Fruit fly (Drosophila melanogaster) whole organism, embryonic: Measurements from ENCODE around the gene Dlic.

Experiments
- Awh ChIP-seq: fragments of 200-800 bp; sonication (Bioruptor generic); IDR thresholded peaks from 2 replicates; pipeline ENCODE4, ENCODE4 v1.3.6; 2022; ENCODE audit warnings: missing biosample characterization, missing genetic modification characterization
- B-H2 ChIP-seq: fragments of 200-800 bp; sonication (Bioruptor generic); optimal IDR thresholded peaks from 2 replicates; lab custom pipeline; 2018; ENCODE audit warnings: missing biosample characterization, mild to moderate bottlenecking, missing genetic modification characterization
- CG10147 ChIP-seq: fragments of 200-800 bp; sonication (Bioruptor generic); optimal IDR thresholded peaks from 2 replicates; lab custom pipeline; 2019; ENCODE audit warnings: missing biosample characterization, mild to moderate bottlenecking, missing genetic modification characterization, moderate library complexity
- CG10267 ChIP-seq: fragments of 200-800 bp; sonication (Bioruptor generic); optimal IDR thresholded peaks from 2 replicates; lab custom pipeline; 2018; ENCODE audit warnings: missing biosample characterization, mild to moderate bottlenecking, missing genetic modification characterization, moderate library complexity
- CG10321 ChIP-seq: fragments of 200-800 bp; sonication (Bioruptor generic); IDR thresholded peaks from 2 replicates; pipeline ENCODE4 v1.3.6; 2022; ENCODE audit warnings: missing biosample characterization, missing genetic modification characterization
- CG10979 ChIP-seq: fragments of 200-800 bp; sonication (Bioruptor generic); optimal IDR thresholded peaks from 2 replicates; lab custom pipeline; 2018; ENCODE audit warnings: missing biosample characterization, mild to moderate bottlenecking, missing genetic modification characterization, moderate library complexity
- CG11695 ChIP-seq: fragments of 200-800 bp; sonication (Bioruptor generic); IDR thresholded peaks from 3 replicates; pipeline ENCODE4 v1.3.6; 2022; ENCODE audit warnings: missing biosample characterization, missing genetic modification characterization
- CG12071 ChIP-seq: fragments of 200-800 bp; sonication (Bioruptor generic); optimal IDR thresholded peaks from 3 replicates; lab custom pipeline; 2018; ENCODE audit warnings: missing biosample characterization, mild to moderate bottlenecking, missing genetic modification characterization
- CG13424 ChIP-seq: fragments of 200-800 bp; sonication (Bioruptor generic); optimal IDR thresholded peaks from 2 replicates; lab custom pipeline; 2019; ENCODE audit warnings: missing biosample characterization, mild to moderate bottlenecking, missing genetic modification characterization, moderate library complexity
- CG14710 ChIP-seq: fragments of 200-800 bp; sonication (Bioruptor generic); optimal IDR thresholded peaks from 3 replicates; lab custom pipeline; 2019; ENCODE audit warnings: missing biosample characterization, mild to moderate bottlenecking, missing genetic modification characterization, moderate library complexity
- CG17359 ChIP-seq: fragments of 200-800 bp; sonication (Bioruptor generic); optimal IDR thresholded peaks from 3 replicates; lab custom pipeline; 2018; ENCODE audit warnings: missing biosample characterization, mild to moderate bottlenecking, missing genetic modification characterization, moderate library complexity
- CG18599 ChIP-seq: fragments of 200-800 bp; sonication (Bioruptor generic); optimal IDR thresholded peaks from 3 replicates; lab custom pipeline; 2017; ENCODE audit warnings: missing biosample characterization, missing genetic modification characterization, mild to moderate bottlenecking, moderate library complexity, missing genetic modification reagents
- CG2120 ChIP-seq: fragments of 200-800 bp; sonication (Bioruptor generic); optimal IDR thresholded peaks from 3 replicates; lab custom pipeline; 2016; ENCODE audit warnings: missing biosample characterization, missing genetic modification characterization
- CG2202 ChIP-seq: fragments of 200-800 bp; sonication (Bioruptor generic); optimal IDR thresholded peaks from 2 replicates; lab custom pipeline; 2018; ENCODE audit warnings: missing biosample characterization, mild to moderate bottlenecking, missing genetic modification characterization
- CG2712 ChIP-seq: fragments of 200-800 bp; optimal IDR thresholded peaks from 3 replicates; lab custom pipeline; 2019; ENCODE audit warnings: missing biosample characterization, mild to moderate bottlenecking, missing genetic modification characterization, moderate library complexity
- CG32767 ChIP-seq: fragments of 200-800 bp; sonication (Bioruptor generic); IDR thresholded peaks from 2 replicates; pipeline ENCODE4 v1.3.6; 2022; ENCODE audit warnings: missing biosample characterization, missing genetic modification characterization
- CG4424 ChIP-seq: fragments of 200-800 bp; sonication (Bioruptor generic); optimal IDR thresholded peaks from 3 replicates; lab custom pipeline; 2016; ENCODE audit warnings: missing biosample characterization, missing genetic modification characterization
- CG7987 ChIP-seq: fragments of 200-800 bp; sonication (Bioruptor generic); optimal IDR thresholded peaks from 2 replicates; lab custom pipeline; 2018; ENCODE audit warnings: missing biosample characterization, mild to moderate bottlenecking, missing genetic modification characterization, moderate library complexity
- CG8359 ChIP-seq: fragments of 200-800 bp; sonication (Bioruptor generic); optimal IDR thresholded peaks from 2 replicates; lab custom pipeline; 2017; ENCODE audit warnings: missing biosample characterization, mild to moderate bottlenecking, missing genetic modification characterization, borderline replicate concordance
- CG9817 ChIP-seq: fragments of 200-800 bp; sonication (Bioruptor generic); optimal IDR thresholded peaks from 2 replicates; lab custom pipeline; 2018; ENCODE audit warnings: missing biosample characterization, mild to moderate bottlenecking, missing genetic modification characterization, moderate library complexity
- CkIIα-i1 ChIP-seq: fragments of 200-800 bp; sonication (Bioruptor generic); IDR thresholded peaks from 2 replicates; pipeline ENCODE4 v1.3.6; 2022; ENCODE audit warnings: missing biosample characterization, missing genetic modification characterization
- Elba2 ChIP-seq: fragments of 200-800 bp; sonication (Bioruptor generic); optimal IDR thresholded peaks from 3 replicates; lab custom pipeline; 2016; ENCODE audit warnings: missing biosample characterization, missing genetic modification characterization
- MBD-R2 ChIP-seq: fragments of 200-800 bp; sonication (Bioruptor generic); IDR thresholded peaks from 2 replicates; pipeline ENCODE4 v1.3.6; 2022; ENCODE audit warnings: missing biosample characterization, missing genetic modification characterization
- Meics ChIP-seq: fragments of 200-800 bp; sonication (Bioruptor generic); optimal IDR thresholded peaks from 2 replicates; lab custom pipeline; 2017; ENCODE audit warnings: missing biosample characterization, mild to moderate bottlenecking, missing genetic modification characterization
- PHDP ChIP-seq: fragments of 200-800 bp; sonication (Bioruptor generic); optimal IDR thresholded peaks from 3 replicates; lab custom pipeline; 2018; ENCODE audit warnings: missing biosample characterization, mild to moderate bottlenecking, missing genetic modification characterization, moderate library complexity
- Rfx ChIP-seq: fragments of 200-800 bp; sonication (Bioruptor generic); IDR thresholded peaks from 2 replicates; pipeline ENCODE4 v1.3.6; 2022; ENCODE audit warnings: missing biosample characterization, missing genetic modification characterization
- TFAM ChIP-seq: fragments of 200-800 bp; sonication (Bioruptor generic); optimal IDR thresholded peaks from 2 replicates; lab custom pipeline; 2017; ENCODE audit warnings: missing biosample characterization, missing genetic modification characterization, inconsistent platforms
- ara ChIP-seq: fragments of 200-800 bp; sonication (Bioruptor generic); IDR thresholded peaks from 2 replicates; pipeline ENCODE4 v1.3.6; 2022; ENCODE audit warnings: missing biosample characterization, missing genetic modification characterization
- bcd ChIP-seq: fragments of 200-800 bp; sonication (Bioruptor generic); optimal IDR thresholded peaks from 2 replicates; lab custom pipeline; 2017; ENCODE audit warnings: missing biosample characterization, mild to moderate bottlenecking, missing genetic modification characterization
- bigmax ChIP-seq: fragments of 200-800 bp; sonication (Bioruptor generic); optimal IDR thresholded peaks from 2 replicates; lab custom pipeline; 2018; ENCODE audit warnings: missing biosample characterization, mild to moderate bottlenecking, missing genetic modification characterization
- caup ChIP-seq: fragments of 200-800 bp; sonication (Bioruptor generic); optimal IDR thresholded peaks from 3 replicates; lab custom pipeline; 2017; ENCODE audit warnings: missing biosample characterization, mild to moderate bottlenecking, missing genetic modification characterization, moderate library complexity; ENCODE audit not compliant: severe bottlenecking
- cg ChIP-seq: fragments of 200-800 bp; sonication (Bioruptor generic); optimal IDR thresholded peaks from 3 replicates; lab custom pipeline; 2019; ENCODE audit warnings: missing biosample characterization, mild to moderate bottlenecking, missing genetic modification characterization, moderate library complexity
- chif ChIP-seq, 2 experiments: fragments of 200-800 bp; sonication (Bioruptor generic); optimal IDR thresholded peaks; 3 replicates each; lab custom pipeline; 2016; ENCODE audit warnings: missing biosample characterization in 2 of 2, missing genetic modification characterization in 2 of 2
- cwo ChIP-seq: fragments of 200-800 bp; sonication (Bioruptor generic); optimal IDR thresholded peaks from 3 replicates; lab custom pipeline; 2017; ENCODE audit warnings: missing biosample characterization, missing genetic modification characterization, mild to moderate bottlenecking, moderate library complexity, missing genetic modification reagents
- danr ChIP-seq: fragments of 200-800 bp; sonication (Bioruptor generic); IDR thresholded peaks from 2 replicates; pipeline ENCODE4 v1.3.6; 2022; ENCODE audit warnings: missing biosample characterization, missing genetic modification characterization
- dmrt99B ChIP-seq: fragments of 200-800 bp; sonication (Bioruptor generic); optimal IDR thresholded peaks from 2 replicates; lab custom pipeline; 2018; ENCODE audit warnings: missing biosample characterization, mild to moderate bottlenecking, missing genetic modification characterization, moderate library complexity
- dysf ChIP-seq: fragments of 200-800 bp; sonication (Bioruptor generic); IDR thresholded peaks from 3 replicates; pipeline ENCODE4 v1.3.6; 2022; ENCODE audit warnings: missing biosample characterization, missing genetic modification characterization
- grau ChIP-seq: fragments of 200-800 bp; optimal IDR thresholded peaks from 3 replicates; lab custom pipeline; 2019; ENCODE audit warnings: missing biosample characterization, mild to moderate bottlenecking, missing genetic modification characterization, moderate library complexity
- hb ChIP-seq: fragments of 200-800 bp; sonication (Bioruptor generic); IDR thresholded peaks from 3 replicates; pipeline ENCODE4 v1.3.6; 2022; ENCODE audit warnings: missing biosample characterization, missing genetic modification characterization; ENCODE audit not compliant: partially characterized antibody
- lov ChIP-seq, 2 experiments: fragments of 200-800 bp in 1 of 2; fragments of >200 bp in 1 of 2; sonication (Bioruptor generic) in 1 of 2; IDR thresholded peaks in 1 of 2; optimal IDR thresholded peaks in 1 of 2; 2 replicates in 1 of 2; 3 replicates in 1 of 2; pipeline versions ENCODE4 v1.3.6 to Lab custom; 2017 to 2022; ENCODE audit warnings: missing biosample characterization in 1 of 2, missing genetic modification characterization in 1 of 2
- nom ChIP-seq: fragments of 200-800 bp; sonication (Bioruptor generic); optimal IDR thresholded peaks from 2 replicates; lab custom pipeline; 2017; ENCODE audit warnings: missing biosample characterization, missing genetic modification characterization, mild to moderate bottlenecking, moderate library complexity, missing genetic modification reagents
- phol ChIP-seq: fragments of 200-800 bp; sonication (Bioruptor generic); optimal IDR thresholded peaks from 3 replicates; lab custom pipeline; 2018; ENCODE audit warnings: missing biosample characterization, mild to moderate bottlenecking, missing genetic modification characterization, moderate library complexity
- ranshi ChIP-seq: fragments of 200-800 bp; sonication (Bioruptor generic); IDR thresholded peaks from 2 replicates; pipeline ENCODE4 v1.3.6; 2022; ENCODE audit warnings: missing biosample characterization, missing genetic modification characterization
- slbo ChIP-seq: fragments of 200-800 bp; sonication (Bioruptor generic); IDR thresholded peaks from 2 replicates; pipeline ENCODE4 v1.3.6; 2022; ENCODE audit warnings: missing biosample characterization, missing genetic modification characterization
- twi ChIP-seq: fragments of 200-800 bp; optimal IDR thresholded peaks from 2 replicates; lab custom pipeline; 2019; ENCODE audit warnings: missing biosample characterization, mild to moderate bottlenecking, missing genetic modification characterization, moderate library complexity

Dlic gene

dm6 chrX:11154511-11155197, 433 bp downstream of the Dlic start (continued):
- TF ChIP-seq twi (peak; percentile 22), hb (GFP tag; lab: Robert Waterston, UW) (no peak), CG4424 (GFP tag; lab: Kevin White, UChicago) (no peak), CG32767 (GFP tag; lab: Robert Waterston, UW) (0 out of 2 replicates have a peak, but pooled peaks have one; percentile 31), PHDP (tag; lab: Kevin White, UChicago) (no peak)

DNA sequence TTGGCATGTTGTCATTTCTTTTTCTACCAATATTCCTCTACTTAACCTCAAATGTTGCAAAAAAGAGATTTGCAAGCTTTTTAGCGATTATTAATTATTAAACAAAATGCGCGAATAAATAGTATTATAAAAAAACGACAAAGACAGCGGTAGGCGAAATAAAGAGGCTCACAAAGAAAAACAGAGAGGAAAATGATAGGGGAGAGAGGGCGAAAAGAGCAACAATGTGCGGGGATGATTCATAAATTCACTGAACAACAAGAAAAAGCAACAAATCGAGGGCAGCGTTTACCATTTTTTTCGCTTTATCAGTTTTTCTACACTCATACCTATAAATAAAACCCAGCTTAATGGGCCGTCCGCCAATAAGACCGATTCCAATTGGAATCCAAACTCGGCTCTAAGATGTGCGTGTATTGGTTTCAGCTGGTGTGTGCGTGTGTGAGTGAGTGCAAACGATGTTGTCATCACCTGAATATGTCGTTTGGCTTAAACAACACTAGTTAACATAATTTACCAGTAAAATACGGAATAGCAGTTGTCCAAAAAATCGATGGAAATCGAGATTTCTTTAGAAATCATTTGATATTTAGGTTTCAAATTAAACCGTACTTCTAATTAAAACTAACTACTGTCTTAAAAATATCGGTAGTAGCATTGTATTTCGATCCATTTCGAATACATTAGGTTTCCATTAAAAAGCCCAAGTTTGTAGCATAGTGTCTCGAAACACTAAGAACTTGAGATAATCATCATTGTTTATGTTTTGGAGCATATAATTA, 1.8 kb downstream of the Dlic start:
- peak; percentile 16 for TF ChIP-seq CG2120 (GFP tag; lab: Kevin White, UChicago)
- TF ChIP-seq dmrt99B (tag; lab: Kevin White, UChicago): peak; percentile 19
- peak; percentile 4 for TF ChIP-seq CG9817 (tag; lab: Kevin White, UChicago)
- TF ChIP-seq CG14710 (tag; lab: Kevin White, UChicago): no peak
- peak; percentile 40 for TF ChIP-seq Meics
- no peak for TF ChIP-seq CG17359
- TF ChIP-seq CG11695 (GFP tag; lab: Robert Waterston, UW): peak; percentile 56; the same call in 2 of the 3 replicates
- TF ChIP-seq TFAM (GFP tag; lab: Kevin White, UChicago): no peak
- TF ChIP-seq Rfx: peak; percentile 58
- TF ChIP-seq chif (GFP tag; optimal IDR thresholded peaks at IDR 0.05; lab: Kevin White, UChicago): no peak
- no peak for TF ChIP-seq ranshi (GFP tag; lab: Robert Waterston, UW)
- TF ChIP-seq Awh: no peak
- peak; percentile 3 for TF ChIP-seq cwo (GFP tag; lab: Kevin White, UChicago)
- TF ChIP-seq dysf (GFP tag; lab: Robert Waterston, UW): peak; percentile 31; the same call in 1 of the 3 replicates
- peak; percentile 7 for TF ChIP-seq phol (tag; lab: Kevin White, UChicago)
- TF ChIP-seq CG10267 (tag; lab: Kevin White, UChicago): peak; percentile 13
- TF ChIP-seq CG12071 (GFP tag; lab: Kevin White, UChicago): no peak
- no peak for TF ChIP-seq CG10321
- TF ChIP-seq CkIIα-i1 (GFP tag; lab: Robert Waterston, UW): no peak
- TF ChIP-seq CG7987 (GFP tag; lab: Kevin White, UChicago): no peak
- TF ChIP-seq lov (optimal IDR thresholded peaks at IDR 0.05; lab: Kevin White, UChicago): no peak
- TF ChIP-seq lov (GFP tag; IDR thresholded peaks at IDR 0.05; lab: Robert Waterston, UW): no peak
- peak; percentile 31 for TF ChIP-seq CG18599 (GFP tag; lab: Kevin White, UChicago)
- TF ChIP-seq CG2202 (tag; lab: Kevin White, UChicago): no peak
- TF ChIP-seq CG2712 (tag; lab: Kevin White, UChicago): peak; percentile 28
- peak; percentile 55 for TF ChIP-seq cg
- no peak for TF ChIP-seq ara (GFP tag; lab: Robert Waterston, UW)
- TF ChIP-seq CG10147 (GFP tag; lab: Kevin White, UChicago): peak; percentile 43
- TF ChIP-seq Elba2 (GFP tag; lab: Kevin White, UChicago): peak; percentile 74
- peak; percentile 37 for TF ChIP-seq grau
- peak; percentile 11 for TF ChIP-seq bcd (GFP tag; lab: Kevin White, UChicago)
- TF ChIP-seq CG10979 (tag; lab: Kevin White, UChicago): peak; percentile 6
- no peak for TF ChIP-seq nom (GFP tag; lab: Kevin White, UChicago)
- no peak for TF ChIP-seq CG8359 (GFP tag; lab: Kevin White, UChicago)
- TF ChIP-seq MBD-R2 (GFP tag; lab: Robert Waterston, UW): peak; percentile 13; the same call in 1 of the 2 replicates
- TF ChIP-seq B-H2: no peak
- peak; percentile 67 for TF ChIP-seq bigmax (GFP tag; lab: Kevin White, UChicago)
- TF ChIP-seq slbo (GFP tag; lab: Robert Waterston, UW): no peak
- peak; percentile 10 for TF ChIP-seq caup (GFP tag; lab: Kevin White, UChicago)
- no peak for TF ChIP-seq danr (GFP tag; lab: Robert Waterston, UW)
- peak; percentile 36 for TF ChIP-seq CG13424 (tag; lab: Kevin White, UChicago)
